Worm (Caenorhabditis elegans) whole organism, L1 larva: ENCODE measurements around the gene qdpr-1.

ENCODE experiments used
- C04F5.9 ChIP-seq: sonication (generic microtip); optimal IDR thresholded peaks from 2 replicates; lab custom pipeline; 2016; ENCODE audit warnings: missing genetic modification characterization, missing compliant biosample characterization
- C16A3.4 ChIP-seq: fragments of 150-350 bp; optimal IDR thresholded peaks from 2 replicates; lab custom pipeline; 2014; ENCODE audit warnings: missing biosample characterization, missing genetic modification characterization
- C34B4.2 ChIP-seq: sonication (generic microtip); optimal IDR thresholded peaks from 2 replicates; lab custom pipeline; 2017; ENCODE audit warnings: mild to moderate bottlenecking, missing genetic modification characterization, missing compliant biosample characterization
- F16B12.6 ChIP-seq: fragments of 150-350 bp; optimal IDR thresholded peaks from 2 replicates; lab custom pipeline; 2014; ENCODE audit warnings: missing biosample characterization, missing genetic modification characterization
- Y116A8C.19 ChIP-seq: sonication (generic microtip); optimal IDR thresholded peaks from 2 replicates; lab custom pipeline; 2016; ENCODE audit warnings: missing compliant biosample characterization, missing genetic modification characterization, borderline replicate concordance
- aha-1 ChIP-seq: fragments of 150-350 bp; optimal IDR thresholded peaks from 2 replicates; lab custom pipeline; 2014; ENCODE audit warnings: missing biosample characterization, missing genetic modification characterization
- blmp-1 ChIP-seq: fragments of 150-350 bp; optimal IDR thresholded peaks from 2 replicates; lab custom pipeline; 2014; ENCODE audit warnings: missing biosample characterization, missing genetic modification characterization
- ceh-63 ChIP-seq: fragments of 200-800 bp; sonication (Bioruptor generic); optimal IDR thresholded peaks from 2 replicates; lab custom pipeline; 2018; ENCODE audit warnings: mild to moderate bottlenecking, missing genetic modification characterization, missing compliant biosample characterization
- ceh-8 ChIP-seq: fragments of 200-800 bp; sonication (Bioruptor generic); optimal IDR thresholded peaks from 2 replicates; lab custom pipeline; 2018; ENCODE audit warnings: mild to moderate bottlenecking, missing genetic modification characterization, moderate library complexity, missing compliant biosample characterization
- ceh-82 ChIP-seq, 3 experiments: fragments of 150-350 bp in 1 of 3; sonication (generic microtip) in 2 of 3; optimal IDR thresholded peaks; 2 replicates each; lab custom pipeline; 2014 to 2017; ENCODE audit warnings: missing biosample characterization in 3 of 3, missing genetic modification characterization in 3 of 3
- dpl-1 ChIP-seq, 3 experiments: fragments of 150-350 bp in 2 of 3; sonication (generic microtip) in 1 of 3; optimal IDR thresholded peaks; 2 replicates each; lab custom pipeline; 2014 to 2017; ENCODE audit warnings: missing biosample characterization in 3 of 3, missing genetic modification characterization in 3 of 3, missing genetic modification reagents in 3 of 3
- efl-1 ChIP-seq, 4 experiments: fragments of 150-350 bp; optimal IDR thresholded peaks in 3 of 4; peaks in 1 of 4; 1 replicate in 1 of 4; 2 replicates in 3 of 4; lab custom pipeline; 2014; ENCODE audit warnings: missing biosample characterization in 2 of 4, missing genetic modification characterization in 2 of 4, missing genetic modification reagents in 2 of 4
- efl-3 ChIP-seq: fragments of 200-800 bp; sonication (Bioruptor generic); optimal IDR thresholded peaks from 2 replicates; lab custom pipeline; 2018; ENCODE audit warnings: mild to moderate bottlenecking, missing genetic modification characterization, missing compliant biosample characterization
- elt-3 ChIP-seq, 6 experiments: fragments of 150-350 bp in 1 of 6; sonication (generic microtip); optimal IDR thresholded peaks; 2 replicates each; lab custom pipeline; 2017 to 2018; ENCODE audit warnings: missing biosample characterization in 6 of 6, missing genetic modification characterization in 6 of 6, inconsistent platforms in 1 of 6
- fos-1 ChIP-seq: fragments of 150-350 bp; optimal IDR thresholded peaks from 2 replicates; lab custom pipeline; 2014; ENCODE audit warnings: missing biosample characterization, missing genetic modification characterization
- hpl-2 ChIP-seq: fragments of 150-350 bp; optimal IDR thresholded peaks from 2 replicates; lab custom pipeline; 2014; ENCODE audit warnings: missing biosample characterization, missing genetic modification reagents, missing genetic modification characterization
- isw-1 ChIP-seq: fragments of 200-800 bp; sonication (Bioruptor generic); IDR thresholded peaks from 2 replicates; pipeline ENCODE4 v1.3.6; 2022; ENCODE audit warnings: missing genetic modification characterization, missing compliant biosample characterization
- jun-1 ChIP-seq: fragments of 150-350 bp; optimal IDR thresholded peaks from 2 replicates; lab custom pipeline; 2014; ENCODE audit warnings: missing biosample characterization, missing genetic modification reagents, missing genetic modification characterization
- lin-13 ChIP-seq: fragments of 150-350 bp; optimal IDR thresholded peaks from 2 replicates; lab custom pipeline; 2014; ENCODE audit warnings: missing biosample characterization, missing genetic modification reagents, missing genetic modification characterization
- lin-14 ChIP-seq: fragments of 200-800 bp; sonication (Bioruptor generic); optimal IDR thresholded peaks from 2 replicates; lab custom pipeline; 2018; ENCODE audit warnings: mild to moderate bottlenecking, missing genetic modification characterization, moderate library complexity, missing compliant biosample characterization
- lir-3 ChIP-seq: sonication (generic microtip); optimal IDR thresholded peaks from 2 replicates; lab custom pipeline; 2016; ENCODE audit warnings: mild to moderate bottlenecking, missing genetic modification characterization, moderate library complexity, missing compliant biosample characterization; ENCODE audit not compliant: poor library complexity
- lsy-2 ChIP-seq, 2 experiments: fragments of 150-350 bp; optimal IDR thresholded peaks; 2 replicates each; lab custom pipeline; 2014; ENCODE audit warnings: missing biosample characterization in 2 of 2, missing genetic modification characterization in 2 of 2
- mab-9 ChIP-seq: fragments of 200-800 bp; sonication (Bioruptor generic); IDR thresholded peaks from 2 replicates; pipeline ENCODE4 v1.3.6; 2022; ENCODE audit warnings: missing genetic modification reagents, missing genetic modification characterization, missing compliant biosample characterization
- mdl-1 ChIP-seq, 2 experiments: fragments of 150-350 bp; optimal IDR thresholded peaks; 2 replicates each; lab custom pipeline; 2014 to 2017; ENCODE audit warnings: missing biosample characterization in 2 of 2, missing genetic modification characterization in 2 of 2, inconsistent platforms in 1 of 2
- mef-2 ChIP-seq: fragments of 150-350 bp; optimal IDR thresholded peaks from 2 replicates; lab custom pipeline; 2014; ENCODE audit warnings: missing biosample characterization, missing genetic modification characterization
- nhr-11 ChIP-seq: fragments of 150-350 bp; optimal IDR thresholded peaks from 2 replicates; lab custom pipeline; 2014; ENCODE audit warnings: missing biosample characterization, missing genetic modification characterization
- nhr-12 ChIP-seq: sonication (generic microtip); optimal IDR thresholded peaks from 2 replicates; lab custom pipeline; 2017; ENCODE audit warnings: missing biosample characterization, missing genetic modification characterization
- nhr-20 ChIP-seq: sonication (generic microtip); optimal IDR thresholded peaks from 2 replicates; lab custom pipeline; 2016; ENCODE audit warnings: mild to moderate bottlenecking, missing genetic modification characterization, missing compliant biosample characterization
- nhr-237 ChIP-seq: fragments of 150-350 bp; optimal IDR thresholded peaks from 2 replicates; lab custom pipeline; 2014; ENCODE audit warnings: missing biosample characterization, missing genetic modification characterization
- nhr-28 ChIP-seq: fragments of 150-350 bp; optimal IDR thresholded peaks from 2 replicates; lab custom pipeline; 2014; ENCODE audit warnings: missing biosample characterization, missing genetic modification characterization
- nhr-76 ChIP-seq: sonication (generic microtip); optimal IDR thresholded peaks from 2 replicates; lab custom pipeline; 2017; ENCODE audit warnings: missing biosample characterization, missing genetic modification characterization
- nhr-77 ChIP-seq: fragments of 150-350 bp; optimal IDR thresholded peaks from 2 replicates; lab custom pipeline; 2014; ENCODE audit warnings: missing biosample characterization, missing genetic modification characterization
- nhr-85 ChIP-seq: sonication (generic microtip); peaks from one replicate; lab custom pipeline; 2016; ENCODE audit warnings: missing genetic modification characterization, inconsistent platforms, missing compliant biosample characterization
- nhr-90 ChIP-seq: sonication (generic microtip); optimal IDR thresholded peaks from 2 replicates; lab custom pipeline; 2016; ENCODE audit warnings: mild to moderate bottlenecking, missing genetic modification characterization, missing compliant biosample characterization; ENCODE audit not compliant: poor library complexity
- pag-3 ChIP-seq: sonication (generic microtip); optimal IDR thresholded peaks from 2 replicates; lab custom pipeline; 2017; ENCODE audit warnings: missing genetic modification characterization, mild to moderate bottlenecking, missing compliant biosample characterization, antibody characterized with exemption, borderline replicate concordance; ENCODE audit not compliant: insufficient read depth
- pax-3 ChIP-seq: fragments of 200-800 bp; sonication (Bioruptor generic); optimal IDR thresholded peaks from 2 replicates; lab custom pipeline; 2018; ENCODE audit warnings: mild to moderate bottlenecking, missing genetic modification characterization, moderate library complexity, missing compliant biosample characterization
- pqm-1 ChIP-seq: sonication (generic microtip); optimal IDR thresholded peaks from 3 replicates; lab custom pipeline; 2017; ENCODE audit warnings: missing biosample characterization, missing genetic modification characterization
- skn-1 ChIP-seq: fragments of 150-350 bp; optimal IDR thresholded peaks from 2 replicates; lab custom pipeline; 2014; ENCODE audit warnings: missing biosample characterization, missing genetic modification characterization
- snpc-4 ChIP-seq: fragments of 150-350 bp; optimal IDR thresholded peaks from 2 replicates; lab custom pipeline; 2014; ENCODE audit warnings: missing biosample characterization, missing genetic modification characterization
- snu-23 ChIP-seq: sonication (generic microtip); optimal IDR thresholded peaks from 2 replicates; lab custom pipeline; 2016; ENCODE audit warnings: missing genetic modification characterization, missing compliant biosample characterization
- sox-4 ChIP-seq: sonication (generic microtip); optimal IDR thresholded peaks from 2 replicates; lab custom pipeline; 2016; ENCODE audit warnings: missing genetic modification characterization, missing compliant biosample characterization
- sptf-1 ChIP-seq: fragments of 150-350 bp; optimal IDR thresholded peaks from 2 replicates; lab custom pipeline; 2014; ENCODE audit warnings: missing biosample characterization, missing genetic modification characterization
- sup-37 ChIP-seq: fragments of 200-800 bp; sonication (Bioruptor generic); optimal IDR thresholded peaks from 2 replicates; lab custom pipeline; 2018; ENCODE audit warnings: mild to moderate bottlenecking, missing genetic modification characterization, missing compliant biosample characterization
- tlp-1 ChIP-seq: fragments of 150-350 bp; optimal IDR thresholded peaks from 2 replicates; lab custom pipeline; 2014; ENCODE audit warnings: missing biosample characterization, missing genetic modification characterization
- unc-130 ChIP-seq: fragments of 150-350 bp; optimal IDR thresholded peaks from 2 replicates; lab custom pipeline; 2017; ENCODE audit warnings: missing biosample characterization, missing genetic modification characterization, inconsistent platforms
- unc-30 ChIP-seq: sonication (generic microtip); optimal IDR thresholded peaks from 2 replicates; lab custom pipeline; 2017; ENCODE audit warnings: missing biosample characterization, missing genetic modification characterization
- unc-62 ChIP-seq: fragments of 150-350 bp; optimal IDR thresholded peaks from 2 replicates; lab custom pipeline; 2014; ENCODE audit warnings: missing biosample characterization, missing genetic modification reagents, missing genetic modification characterization
- unc-98 ChIP-seq: fragments of 200-800 bp; sonication (Bioruptor generic); IDR thresholded peaks from 2 replicates; pipeline ENCODE4 v1.3.6; 2022; ENCODE audit warnings: missing genetic modification characterization, missing compliant biosample characterization
- zip-4 ChIP-seq: fragments of 200-800 bp; sonication (Bioruptor generic); optimal IDR thresholded peaks from 2 replicates; lab custom pipeline; 2018; ENCODE audit warnings: mild to moderate bottlenecking, missing genetic modification characterization, moderate library complexity, missing compliant biosample characterization
- ztf-4 ChIP-seq: fragments of 150-350 bp; optimal IDR thresholded peaks from 2 replicates; lab custom pipeline; 2014; ENCODE audit warnings: missing biosample characterization, missing genetic modification characterization

The qdpr-1 gene

DNA sequence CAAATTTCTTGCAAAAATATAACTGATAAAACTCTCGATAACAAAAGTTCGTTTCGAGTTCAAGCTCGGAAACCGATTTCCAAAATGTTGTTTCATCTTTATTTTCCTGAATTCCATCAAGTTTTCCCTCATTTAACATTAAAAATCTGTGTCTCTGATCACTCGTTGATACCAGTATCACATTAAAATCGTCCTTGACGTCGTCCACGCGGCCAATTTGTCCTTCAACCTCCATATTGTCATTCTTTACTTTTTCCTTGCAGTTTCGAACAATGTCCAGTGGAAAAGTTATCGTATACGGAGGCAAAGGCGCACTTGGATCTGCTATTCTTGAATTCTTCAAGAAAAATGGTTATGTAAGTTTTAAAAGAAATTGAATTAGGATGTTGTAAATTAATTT, at the start of gene qdpr-1:
TSS of gene qdpr-1 (plus strand) at position 264 of the 400 bp plus-strand sequence.
- TF ChIP-seq lsy-2 (tag; optimal IDR thresholded peaks at IDR 0.05; lab: Kevin White, UChicago) (peak in 1 of 2 experiments; percentile 12), blmp-1 (tag; lab: Kevin White, UChicago) (peak; percentile 59), elt-3 (tag; optimal IDR thresholded peaks at IDR 0.05; lab: Kevin White, UChicago) (peak in 4 of 6 experiments; percentile 43 to 80 (median 54)), snu-23 (GFP tag; lab: Kevin White, UChicago) (peak; percentile 17), nhr-85 (tag; lab: Kevin White, UChicago) (no peak), C34B4.2 (tag; lab: Kevin White, UChicago) (no peak), nhr-237 (tag; lab: Kevin White, UChicago) (no peak)

DNA sequence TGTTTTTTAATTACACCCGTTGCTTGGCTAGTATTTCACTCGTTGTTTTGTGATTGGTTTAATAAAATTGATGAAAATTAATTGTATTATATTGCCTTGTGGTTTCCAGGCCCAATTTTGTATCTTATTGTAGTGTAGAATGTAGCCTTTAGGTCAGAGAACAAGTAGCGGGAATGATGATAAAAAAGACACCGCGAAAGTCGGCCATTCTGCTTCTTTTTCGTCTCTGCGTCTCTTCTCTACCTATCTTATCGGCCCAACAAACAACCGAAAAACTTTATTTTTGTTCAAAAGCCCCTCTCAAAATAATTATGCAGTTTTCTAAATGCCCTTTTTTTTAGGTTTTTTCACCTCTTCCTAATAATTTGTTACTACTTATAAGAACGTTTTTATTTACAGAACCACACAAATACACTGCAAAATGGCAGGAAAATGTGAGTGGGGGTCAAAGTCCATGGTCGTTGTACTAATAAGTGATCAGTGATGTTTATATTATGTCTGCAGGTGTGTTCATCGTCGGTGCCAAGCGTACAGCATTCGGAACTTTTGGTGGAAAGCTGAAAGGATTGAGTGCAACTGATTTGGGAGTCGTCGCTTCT, 49.1 kb upstream of the qdpr-1 start, which contains the start of gene acaa-2:
TSS of gene acaa-2 (plus strand) at position 400 of the 599 bp plus-strand sequence.
- TF ChIP-seq hpl-2 (GFP tag; lab: Kevin White, UChicago) (no peak), lin-14 (GFP tag; lab: Kevin White, UChicago) (peak; percentile 44), pax-3 (tag; lab: Kevin White, UChicago) (no peak), unc-130 (tag; lab: Kevin White, UChicago) (no peak), skn-1 (tag; lab: Kevin White, UChicago) (peak; percentile 81), nhr-76 (no peak), pqm-1 (tag; lab: Kevin White, UChicago) (no peak), sptf-1 (tag; lab: Kevin White, UChicago) (no peak), nhr-12 (tag; lab: Kevin White, UChicago) (no peak), nhr-90 (tag; lab: Kevin White, UChicago) (peak; percentile 26), sup-37 (GFP tag; lab: Kevin White, UChicago) (no peak), lin-13 (GFP tag; lab: Kevin White, UChicago) (no peak), isw-1 (GFP tag; lab: Robert Waterston, UW) (no peak), mab-9 (GFP tag; lab: Robert Waterston, UW) (no peak), mef-2 (tag; lab: Kevin White, UChicago) (no peak), unc-30 (tag; lab: Kevin White, UChicago) (no peak), C04F5.9 (tag; lab: Kevin White, UChicago) (no peak), ceh-82 (tag; optimal IDR thresholded peaks at IDR 0.05; lab: Kevin White, UChicago) (no peak), nhr-11 (tag; lab: Kevin White, UChicago) (no peak), zip-4 (GFP tag; lab: Kevin White, UChicago) (no peak), snu-23 (GFP tag; lab: Kevin White, UChicago) (peak; percentile 54), C16A3.4 (tag; lab: Kevin White, UChicago) (no peak), dpl-1 (GFP tag; optimal IDR thresholded peaks at IDR 0.05; lab: Kevin White, UChicago) (no peak), ceh-63 (no peak), unc-62 (GFP tag; lab: Kevin White, UChicago) (no peak), snpc-4 (tag; lab: Kevin White, UChicago) (no peak), aha-1 (tag; lab: Kevin White, UChicago) (no peak), efl-1 (optimal IDR thresholded peaks at IDR 0.05; lab: Kevin White, UChicago) (no peak), efl-1 (GFP tag; optimal IDR thresholded peaks at IDR 0.05 in 1 of 2; lab: Kevin White, UChicago) (no peak), nhr-85 (tag; lab: Kevin White, UChicago) (peak; percentile 51), lir-3 (tag; lab: Kevin White, UChicago) (no peak), F16B12.6 (tag; lab: Kevin White, UChicago) (no peak), pag-3 (no peak), mdl-1 (tag; optimal IDR thresholded peaks at IDR 0.05; lab: Kevin White, UChicago) (no peak), unc-98 (GFP tag; lab: Robert Waterston, UW) (no peak), ceh-8 (no peak), tlp-1 (tag; lab: Kevin White, UChicago) (no peak), nhr-77 (tag; lab: Kevin White, UChicago) (no peak), nhr-28 (no peak), efl-3 (GFP tag; lab: Kevin White, UChicago) (no peak), jun-1 (tag; lab: Kevin White, UChicago) (no peak), ztf-4 (tag; lab: Kevin White, UChicago) (no peak), Y116A8C.19 (tag; lab: Kevin White, UChicago) (no peak), sox-4 (tag; lab: Kevin White, UChicago) (no peak), nhr-20 (tag; lab: Kevin White, UChicago) (peak; percentile 46), fos-1 (tag; lab: Kevin White, UChicago) (no peak)
